Worm (Caenorhabditis elegans): ENCODE data around the gene M01B2.13.
"Not testable (repeated sequence)": the region's sequence is repeated elsewhere in the genome, so short reads cannot be mapped to it uniquely, and the experiment has no call there.

Gene M01B2.13

ce11 chrV:15223668-15224067 is 42.0 kb downstream of the M01B2.13 start, which contains the start of gene srw-24:
srw-24 (plus strand) TSS chrV:15223968.
- TF ChIP-seq ztf-1 (GFP tag; conservative IDR thresholded peaks at IDR 0.05) (no peak), nhr-237 (tag; optimal IDR thresholded peaks at IDR 0.05) (no peak), C34F6.9 (tag; optimal IDR thresholded peaks at IDR 0.05) (no peak), dmd-4 (tag; optimal IDR thresholded peaks at IDR 0.05) (no peak), nhr-12 (tag; optimal IDR thresholded peaks at IDR 0.05) (no peak)

- TF ChIP-seq nhr-25 (tag; optimal IDR thresholded peaks at IDR 0.05) = no peak
- no peak for TF ChIP-seq mdl-1 (tag; optimal IDR thresholded peaks at IDR 0.05)
- no peak for TF ChIP-seq ceh-16 (tag; optimal IDR thresholded peaks at IDR 0.05)
- no peak for TF ChIP-seq egl-27 (tag; optimal IDR thresholded peaks at IDR 0.05)
- TF ChIP-seq snpc-4 (tag; optimal IDR thresholded peaks at IDR 0.05) = no peak
- TF ChIP-seq nhr-12 (tag; optimal IDR thresholded peaks at IDR 0.05) = no peak
- no peak for TF ChIP-seq nhr-6 (tag; optimal IDR thresholded peaks at IDR 0.05)
- TF ChIP-seq F13H6.1 (tag; optimal IDR thresholded peaks at IDR 0.05) = no peak
- no peak for TF ChIP-seq skn-1 (tag; optimal IDR thresholded peaks at IDR 0.05)
- no peak for TF ChIP-seq crh-2 (tag; optimal IDR thresholded peaks at IDR 0.05)
- no peak for TF ChIP-seq sma-9 (GFP tag; optimal IDR thresholded peaks at IDR 0.05)
- TF ChIP-seq sma-9 (tag; optimal IDR thresholded peaks at IDR 0.05) = no peak
- no peak for TF ChIP-seq ama-1 (optimal IDR thresholded peaks at IDR 0.05)
- TF ChIP-seq dmd-4 (tag; optimal IDR thresholded peaks at IDR 0.05) = no peak
Measured at ce11 chrV:15221330-15221729, 44.4 kb downstream of the M01B2.13 start, which contains the start of gene irld-25. irld-25 (plus strand) TSS chrV:15221630.

DNA sequence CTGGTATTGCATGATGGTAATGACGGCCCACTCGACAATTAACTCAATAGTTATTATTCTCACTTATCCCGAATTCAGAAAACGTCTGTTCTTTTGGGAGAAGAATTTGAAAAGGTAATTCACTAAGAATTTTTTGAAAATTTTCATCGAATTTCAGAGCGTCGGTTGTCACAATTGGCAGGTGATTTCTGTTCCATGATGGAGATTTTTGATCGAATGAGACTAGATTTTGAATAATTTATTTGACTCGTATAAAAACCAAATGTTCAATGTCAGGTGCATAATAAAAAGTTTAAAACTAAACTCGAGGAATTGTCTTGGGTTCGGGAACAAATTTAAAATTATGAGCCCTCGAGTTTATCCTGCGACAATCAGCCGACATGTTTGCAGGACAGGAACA is 49.0 kb downstream of the M01B2.13 start, which contains the start of gene sri-25:
Gene sri-25 (plus strand): TSS at position 301 of the 400 bp plus-strand sequence.
- no peak for TF ChIP-seq zag-1 (tag; optimal IDR thresholded peaks at IDR 0.05)
- no peak for TF ChIP-seq sem-4 (tag; optimal IDR thresholded peaks at IDR 0.05)
- TF ChIP-seq egl-27 (tag; optimal IDR thresholded peaks at IDR 0.05) = no peak
- TF ChIP-seq sma-9 (GFP tag; optimal IDR thresholded peaks at IDR 0.05) = no peak
- no peak for TF ChIP-seq sma-9 (tag; optimal IDR thresholded peaks at IDR 0.05)
- no peak for TF ChIP-seq mab-5 (tag; optimal IDR thresholded peaks at IDR 0.05)
- no peak for TF ChIP-seq unc-39 (tag; optimal IDR thresholded peaks at IDR 0.05)
- TF ChIP-seq aly-2 (tag; optimal IDR thresholded peaks at IDR 0.05) = no peak
- TF ChIP-seq ztf-11 (tag; optimal IDR thresholded peaks at IDR 0.05) = no peak
- TF ChIP-seq nhr-129 (tag; optimal IDR thresholded peaks at IDR 0.05) = no peak
- TF ChIP-seq nhr-77 (tag; optimal IDR thresholded peaks at IDR 0.05) = no peak
- TF ChIP-seq R02D3.7 (tag; optimal IDR thresholded peaks at IDR 0.05) = no peak
- no peak for TF ChIP-seq dmd-4 (tag; optimal IDR thresholded peaks at IDR 0.05)
- no peak for TF ChIP-seq skn-1 (tag; optimal IDR thresholded peaks at IDR 0.05)
- no peak for TF ChIP-seq crh-2 (tag; optimal IDR thresholded peaks at IDR 0.05)
- TF ChIP-seq ceh-82 (tag; optimal IDR thresholded peaks at IDR 0.05) = no peak
- no peak for TF ChIP-seq nhr-237 (tag; optimal IDR thresholded peaks at IDR 0.05)
- no peak for TF ChIP-seq unc-62 (GFP tag; optimal IDR thresholded peaks at IDR 0.05)

DNA sequence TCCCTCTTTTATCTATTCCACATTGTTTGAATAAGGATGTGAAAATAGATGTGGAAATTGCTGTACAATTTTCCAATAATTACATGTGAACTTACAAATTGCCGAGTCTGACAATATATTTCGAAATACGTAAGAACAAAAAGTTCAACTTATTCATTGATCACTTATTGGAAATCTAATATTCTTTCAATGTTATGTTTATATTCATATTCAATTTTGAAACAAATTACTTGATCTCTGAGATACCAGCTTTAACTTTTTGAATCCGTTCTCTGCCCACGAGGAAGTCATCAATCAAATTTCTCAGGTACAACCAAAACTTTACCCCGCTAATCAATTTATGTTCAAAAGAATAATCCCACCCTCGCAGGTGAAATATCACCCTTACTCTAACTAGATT is 50.5 kb downstream of the M01B2.13 start, which contains the start of gene sri-26:
Gene sri-26 (plus strand): TSS at position 301 of the 400 bp plus-strand sequence.
- not testable (repeated sequence) for TF ChIP-seq nhr-23, zag-1, C34F6.9 (tag; optimal IDR thresholded peaks at IDR 0.05)

Measured in whole organism, L2 larva.